Fruit fly (Drosophila melanogaster) whole organism, embryonic: Measurements from ENCODE around the gene Or85a.

Source experiments
- BEAF-32 ChIP-seq: fragments of 200-800 bp; sonication (Bioruptor generic); optimal IDR thresholded peaks from 3 replicates; lab custom pipeline; 2017; ENCODE audit warnings: missing biosample characterization, missing genetic modification characterization, mild to moderate bottlenecking, moderate library complexity, missing genetic modification reagents
- CG10431 ChIP-seq: fragments of 200-800 bp; sonication (Bioruptor generic); optimal IDR thresholded peaks from 3 replicates; lab custom pipeline; 2018; ENCODE audit warnings: missing biosample characterization, mild to moderate bottlenecking, missing genetic modification characterization
- CG11093 ChIP-seq: fragments of 200-800 bp; sonication (Bioruptor generic); IDR thresholded peaks from 3 replicates; pipeline ENCODE4 v1.3.6; 2022; ENCODE audit warnings: missing biosample characterization, missing genetic modification characterization
- CG11398 ChIP-seq: fragments of 200-800 bp; sonication (Bioruptor generic); optimal IDR thresholded peaks from 2 replicates; lab custom pipeline; 2016; ENCODE audit warnings: missing biosample characterization, missing genetic modification characterization
- CG12391 ChIP-seq: fragments of 200-800 bp; sonication (Bioruptor generic); optimal IDR thresholded peaks from 3 replicates; lab custom pipeline; 2018; ENCODE audit warnings: missing biosample characterization, mild to moderate bottlenecking, missing genetic modification characterization, moderate library complexity
- CG13894 ChIP-seq: fragments of 200-800 bp; sonication (Bioruptor generic); optimal IDR thresholded peaks from 3 replicates; lab custom pipeline; 2018; ENCODE audit warnings: missing biosample characterization, mild to moderate bottlenecking, missing genetic modification characterization, moderate library complexity
- CG14441 ChIP-seq: fragments of 200-800 bp; sonication (Bioruptor generic); IDR thresholded peaks from 2 replicates; pipeline ENCODE4 v1.3.6; 2022; ENCODE audit warnings: missing biosample characterization, missing genetic modification characterization
- CG17359 ChIP-seq: fragments of 200-800 bp; sonication (Bioruptor generic); optimal IDR thresholded peaks from 3 replicates; lab custom pipeline; 2018; ENCODE audit warnings: missing biosample characterization, mild to moderate bottlenecking, missing genetic modification characterization, moderate library complexity
- CG2875 ChIP-seq: fragments of 200-800 bp; sonication (Bioruptor generic); optimal IDR thresholded peaks from 2 replicates; lab custom pipeline; 2017; ENCODE audit warnings: missing biosample characterization, mild to moderate bottlenecking, missing genetic modification characterization, missing genetic modification reagents
- CG32772 ChIP-seq: fragments of 200-800 bp; sonication (Bioruptor generic); IDR thresholded peaks from 2 replicates; pipeline ENCODE4 v1.3.6; 2022; ENCODE audit warnings: missing biosample characterization, missing genetic modification characterization
- CG33557 ChIP-seq: fragments of 200-800 bp; sonication (Bioruptor generic); optimal IDR thresholded peaks from 2 replicates; lab custom pipeline; 2019; ENCODE audit warnings: missing biosample characterization, mild to moderate bottlenecking, missing genetic modification characterization, moderate library complexity
- CG3838 ChIP-seq: fragments of 200-800 bp; sonication (Bioruptor generic); optimal IDR thresholded peaks from 3 replicates; lab custom pipeline; 2016; ENCODE audit warnings: missing biosample characterization, missing genetic modification characterization
- CG5245 ChIP-seq: fragments of 200-800 bp; sonication (Bioruptor generic); optimal IDR thresholded peaks from 3 replicates; lab custom pipeline; 2016; ENCODE audit warnings: missing biosample characterization, missing genetic modification characterization
- CG5953 ChIP-seq: fragments of 200-800 bp; sonication (Bioruptor generic); IDR thresholded peaks from 2 replicates; pipeline ENCODE4 v1.3.6; 2022; ENCODE audit warnings: missing biosample characterization, missing genetic modification characterization
- CG6254 ChIP-seq: fragments of 200-800 bp; sonication (Bioruptor generic); optimal IDR thresholded peaks from 3 replicates; lab custom pipeline; 2017; ENCODE audit warnings: mild to moderate bottlenecking, missing biosample characterization, missing genetic modification reagents, missing genetic modification characterization
- CG8388 ChIP-seq: fragments of 200-800 bp; sonication (Bioruptor generic); optimal IDR thresholded peaks from 2 replicates; lab custom pipeline; 2019; ENCODE audit warnings: missing biosample characterization, mild to moderate bottlenecking, missing genetic modification characterization, moderate library complexity
- CG8924 ChIP-seq: fragments of 200-800 bp; optimal IDR thresholded peaks from 3 replicates; lab custom pipeline; 2019; ENCODE audit warnings: missing biosample characterization, mild to moderate bottlenecking, missing genetic modification characterization, moderate library complexity
- CG9727 ChIP-seq: fragments of 200-800 bp; sonication (Bioruptor generic); optimal IDR thresholded peaks from 3 replicates; lab custom pipeline; 2017; ENCODE audit warnings: missing biosample characterization, mild to moderate bottlenecking, missing genetic modification characterization
- CHES-1-like ChIP-seq: fragments of 200-800 bp; sonication (Bioruptor generic); optimal IDR thresholded peaks from 2 replicates; lab custom pipeline; 2016; ENCODE audit warnings: missing biosample characterization, missing genetic modification characterization
- Dfd ChIP-seq, 2 experiments: fragments of >200 bp; optimal IDR thresholded peaks; 2 replicates each; lab custom pipeline; 2017; ENCODE audit warnings: missing biosample characterization in 2 of 2, missing genetic modification characterization in 2 of 2
- Dip3 ChIP-seq: fragments of 200-800 bp; sonication (Bioruptor generic); optimal IDR thresholded peaks from 3 replicates; lab custom pipeline; 2016; ENCODE audit warnings: missing biosample characterization, missing genetic modification characterization
- HmgD ChIP-seq: fragments of 200-800 bp; sonication (Bioruptor generic); optimal IDR thresholded peaks from 3 replicates; lab custom pipeline; 2016; ENCODE audit warnings: missing biosample characterization, missing genetic modification characterization
- Med ChIP-seq: fragments of 200-800 bp; sonication (Bioruptor generic); peaks from one replicate; lab custom pipeline; 2016; ENCODE audit warnings: missing biosample characterization, missing genetic modification characterization, mild to moderate bottlenecking, inconsistent platforms, moderate library complexity
- Mrtf ChIP-seq: fragments of 200-800 bp; sonication (Bioruptor generic); IDR thresholded peaks from 3 replicates; pipeline ENCODE4 v1.3.6; 2022; ENCODE audit warnings: missing biosample characterization, missing genetic modification characterization
- NC2β ChIP-seq: fragments of 200-800 bp; sonication (Bioruptor generic); optimal IDR thresholded peaks from 2 replicates; lab custom pipeline; 2016; ENCODE audit warnings: missing biosample characterization, missing genetic modification characterization
- Neu2 ChIP-seq: fragments of 200-800 bp; sonication (Bioruptor generic); optimal IDR thresholded peaks from 3 replicates; lab custom pipeline; 2016; ENCODE audit warnings: missing biosample characterization, missing genetic modification characterization, borderline replicate concordance
- Sry-δ ChIP-seq: fragments of 200-800 bp; sonication (Bioruptor generic); optimal IDR thresholded peaks from 2 replicates; lab custom pipeline; 2016; ENCODE audit warnings: missing biosample characterization, missing genetic modification characterization
- TFAM ChIP-seq: fragments of 200-800 bp; sonication (Bioruptor generic); optimal IDR thresholded peaks from 2 replicates; lab custom pipeline; 2017; ENCODE audit warnings: missing biosample characterization, missing genetic modification characterization, inconsistent platforms
- ac ChIP-seq: fragments of 200-800 bp; sonication (Bioruptor generic); optimal IDR thresholded peaks from 3 replicates; lab custom pipeline; 2017; ENCODE audit warnings: missing biosample characterization, mild to moderate bottlenecking, missing genetic modification characterization
- amos ChIP-seq: fragments of 200-800 bp; sonication (Bioruptor generic); IDR thresholded peaks from 2 replicates; pipeline ENCODE4 v1.3.6; 2022; ENCODE audit warnings: missing biosample characterization, missing genetic modification characterization; ENCODE audit not compliant: partially characterized antibody
- ash1 ChIP-seq: fragments of 200-800 bp; sonication (Bioruptor generic); optimal IDR thresholded peaks from 2 replicates; lab custom pipeline; 2018; ENCODE audit warnings: missing biosample characterization, mild to moderate bottlenecking, missing genetic modification characterization
- cas ChIP-seq: fragments of 200-800 bp; sonication (Bioruptor generic); IDR thresholded peaks from 2 replicates; pipeline ENCODE4 v1.3.6; 2022; ENCODE audit warnings: missing biosample characterization, missing genetic modification characterization
- chm ChIP-seq: fragments of 200-800 bp; sonication (Bioruptor generic); IDR thresholded peaks from 2 replicates; pipeline ENCODE4 v1.3.6; 2022; ENCODE audit warnings: missing biosample characterization, missing genetic modification characterization
- corto ChIP-seq: fragments of 200-800 bp; sonication (Bioruptor generic); optimal IDR thresholded peaks from 2 replicates; lab custom pipeline; 2016; ENCODE audit warnings: missing biosample characterization, mild to moderate bottlenecking, missing genetic modification characterization, moderate library complexity
- dati ChIP-seq: fragments of 200-800 bp; sonication (Bioruptor generic); IDR thresholded peaks from 2 replicates; pipeline ENCODE4 v1.3.6; 2022; ENCODE audit warnings: missing biosample characterization, missing genetic modification characterization
- dmrt11E ChIP-seq: fragments of 200-800 bp; sonication (Bioruptor generic); optimal IDR thresholded peaks from 3 replicates; lab custom pipeline; 2018; ENCODE audit warnings: missing biosample characterization, mild to moderate bottlenecking, missing genetic modification characterization, moderate library complexity
- gem ChIP-seq: fragments of 200-800 bp; sonication (Bioruptor generic); optimal IDR thresholded peaks from 2 replicates; lab custom pipeline; 2019; ENCODE audit warnings: missing biosample characterization, mild to moderate bottlenecking, missing genetic modification characterization, moderate library complexity
- her ChIP-seq: fragments of 200-800 bp; sonication (Bioruptor generic); optimal IDR thresholded peaks from 2 replicates; lab custom pipeline; 2016; ENCODE audit warnings: missing biosample characterization, missing genetic modification characterization
- lola ChIP-seq, 3 experiments: fragments of >200 bp in 2 of 3; fragments of 200-800 bp in 1 of 3; sonication (Bioruptor generic) in 1 of 3; optimal IDR thresholded peaks; 2 replicates each; lab custom pipeline; 2017 to 2019; ENCODE audit warnings: missing biosample characterization in 3 of 3, missing genetic modification characterization in 3 of 3, mild to moderate bottlenecking in 1 of 3, moderate library complexity in 1 of 3
- nau ChIP-seq: fragments of 200-800 bp; sonication (Bioruptor generic); optimal IDR thresholded peaks from 3 replicates; lab custom pipeline; 2017; ENCODE audit warnings: missing biosample characterization, mild to moderate bottlenecking, missing genetic modification characterization, missing genetic modification reagents
- nerfin-1 ChIP-seq: fragments of 200-800 bp; sonication (Bioruptor generic); optimal IDR thresholded peaks from 3 replicates; lab custom pipeline; 2019; ENCODE audit warnings: missing biosample characterization, mild to moderate bottlenecking, missing genetic modification characterization, moderate library complexity
- pb ChIP-seq: fragments of 200-800 bp; sonication (Bioruptor generic); optimal IDR thresholded peaks from 3 replicates; lab custom pipeline; 2016; ENCODE audit warnings: missing biosample characterization, missing genetic modification characterization
- pho ChIP-seq: fragments of 200-800 bp; sonication (Bioruptor generic); optimal IDR thresholded peaks from 2 replicates; lab custom pipeline; 2016; ENCODE audit warnings: missing biosample characterization, missing genetic modification characterization
- row ChIP-seq: fragments of 200-800 bp; sonication (Bioruptor generic); IDR thresholded peaks from 3 replicates; pipeline ENCODE4 v1.3.6; 2022; ENCODE audit warnings: missing biosample characterization, missing genetic modification characterization
- salm ChIP-seq: fragments of 200-800 bp; sonication (Bioruptor generic); optimal IDR thresholded peaks from 2 replicates; lab custom pipeline; 2018; ENCODE audit warnings: missing biosample characterization, mild to moderate bottlenecking, missing genetic modification characterization
- sc ChIP-seq, 3 experiments: fragments of >200 bp in 2 of 3; fragments of 200-800 bp in 1 of 3; sonication (Bioruptor generic) in 1 of 3; optimal IDR thresholded peaks; 2 replicates in 2 of 3; 3 replicates in 1 of 3; lab custom pipeline; 2017; ENCODE audit warnings: mild to moderate bottlenecking in 1 of 3, missing biosample characterization in 1 of 3, missing genetic modification characterization in 1 of 3, missing genetic modification reagents in 1 of 3
- sisA ChIP-seq: fragments of 200-800 bp; sonication (Bioruptor generic); IDR thresholded peaks from 2 replicates; pipeline ENCODE4 v1.3.6; 2022; ENCODE audit warnings: missing biosample characterization, missing genetic modification characterization
- sr ChIP-seq: fragments of 200-800 bp; sonication (Bioruptor generic); IDR thresholded peaks from 3 replicates; pipeline ENCODE4 v1.3.6; 2022; ENCODE audit warnings: missing biosample characterization, missing genetic modification characterization
- tgo ChIP-seq: fragments of 200-800 bp; sonication (Bioruptor generic); IDR thresholded peaks from 3 replicates; pipeline ENCODE4 v1.3.6; 2022; ENCODE audit warnings: missing biosample characterization, missing genetic modification characterization
- zf30C ChIP-seq: fragments of 200-800 bp; sonication (Bioruptor generic); optimal IDR thresholded peaks from 3 replicates; lab custom pipeline; 2018; ENCODE audit warnings: missing biosample characterization, mild to moderate bottlenecking, missing genetic modification characterization

Or85a gene

DNA sequence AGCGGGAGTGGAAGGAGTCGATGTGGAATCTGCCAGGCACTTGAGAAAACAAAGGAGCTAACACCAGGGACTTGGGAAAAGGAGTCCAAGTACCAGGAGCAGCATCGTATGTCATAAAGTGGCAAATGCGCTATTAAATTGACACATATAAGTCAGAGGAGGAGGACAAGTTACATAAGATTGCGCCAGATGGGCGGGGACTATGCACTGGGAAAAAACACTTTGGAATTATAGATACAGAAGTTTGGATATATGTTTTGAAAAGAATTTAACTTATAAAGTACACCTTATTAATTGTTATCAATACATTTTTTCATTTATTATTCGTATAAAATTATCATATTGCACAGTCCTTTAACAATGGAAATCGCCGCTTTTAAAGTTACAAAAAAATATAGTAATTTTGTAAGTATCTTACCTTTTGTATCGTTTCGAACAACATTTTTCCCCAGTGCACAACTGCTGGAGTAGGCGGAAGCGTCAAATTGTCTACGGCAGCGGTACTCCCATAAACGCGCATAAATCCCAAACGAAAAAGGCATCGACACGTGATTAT lies 14.5 kb downstream of the Or85a start (continued):
- TF ChIP-seq Dfd (GFP tag; optimal IDR thresholded peaks at IDR 0.05; lab: Kevin White, UChicago) (no peak), CG5245 (GFP tag; lab: Kevin White, UChicago) (no peak), lola (GFP tag; optimal IDR thresholded peaks at IDR 0.05; lab: Kevin White, UChicago) (peak in 1 of 3 experiments; percentile 61), dati (GFP tag; lab: Robert Waterston, UW) (no peak), CG8924 (tag; lab: Kevin White, UChicago) (peak; percentile 23), CG9727 (peak; percentile 62), BEAF-32 (GFP tag; lab: Kevin White, UChicago) (no peak), CG8388 (peak; percentile 6), CG13894 (tag; lab: Kevin White, UChicago) (no peak), cas (GFP tag; lab: Robert Waterston, UW) (no peak), corto (GFP tag; lab: Kevin White, UChicago) (no peak), gem (tag; lab: Kevin White, UChicago) (no peak), Neu2 (GFP tag; lab: Kevin White, UChicago) (no peak), Sry-δ (GFP tag; lab: Kevin White, UChicago) (no peak), pho (GFP tag; lab: Kevin White, UChicago) (no peak), ash1 (GFP tag; lab: Kevin White, UChicago) (no peak), tgo (no peak), CG17359 (tag; lab: Kevin White, UChicago) (no peak), TFAM (GFP tag; lab: Kevin White, UChicago) (no peak), row (GFP tag; lab: Robert Waterston, UW) (peak; percentile 30; the same call in 1 of the 3 replicates), nerfin-1 (tag; lab: Kevin White, UChicago) (no peak), CG11398 (GFP tag; lab: Kevin White, UChicago) (no peak), CG33557 (GFP tag; lab: Kevin White, UChicago) (peak; percentile 47), pb (GFP tag; lab: Kevin White, UChicago) (no peak), sc (optimal IDR thresholded peaks at IDR 0.05; lab: Kevin White, UChicago) (no peak), sc (GFP tag; optimal IDR thresholded peaks at IDR 0.05; lab: Kevin White, UChicago) (no peak), CG12391 (tag; lab: Kevin White, UChicago) (peak; percentile 48), CG5953 (GFP tag; lab: Robert Waterston, UW) (no peak), CG32772 (GFP tag; lab: Robert Waterston, UW) (no peak), Dip3 (GFP tag; lab: Kevin White, UChicago) (no peak), salm (tag; lab: Kevin White, UChicago) (no peak), sisA (no peak), Med (no peak), sr (GFP tag; lab: Robert Waterston, UW) (no peak), chm (no peak), HmgD (GFP tag; lab: Kevin White, UChicago) (no peak), CHES-1-like (no peak), amos (no peak), CG6254 (GFP tag; lab: Kevin White, UChicago) (no peak), CG10431 (GFP tag; lab: Kevin White, UChicago) (no peak), ac (GFP tag; lab: Kevin White, UChicago) (no peak), NC2β (no peak), dmrt11E (peak; percentile 65), CG3838 (GFP tag; lab: Kevin White, UChicago) (no peak), CG14441 (GFP tag; lab: Robert Waterston, UW) (no peak), Mrtf (GFP tag; lab: Robert Waterston, UW) (no peak), zf30C (peak; percentile 74), CG11093 (no peak), CG2875 (GFP tag; lab: Kevin White, UChicago) (no peak), nau (GFP tag; lab: Kevin White, UChicago) (no peak), her (GFP tag; lab: Kevin White, UChicago) (no peak)
